Fruit fly (Drosophila melanogaster) whole organism, embryonic: ENCODE data around the gene T48.

Experiments
- Abd-B ChIP-seq: fragments of 200-800 bp; sonication (Bioruptor generic); optimal IDR thresholded peaks from 2 replicates; lab custom pipeline; 2018; ENCODE audit warnings: missing biosample characterization, mild to moderate bottlenecking, missing genetic modification characterization, moderate library complexity
- Atf-2 ChIP-seq: fragments of 200-800 bp; sonication (Bioruptor generic); optimal IDR thresholded peaks from 2 replicates; lab custom pipeline; 2016; ENCODE audit warnings: missing biosample characterization, missing genetic modification characterization
- Atf6 ChIP-seq: fragments of 200-800 bp; sonication (Bioruptor generic); IDR thresholded peaks from 2 replicates; pipeline ENCODE4 v1.3.6; 2022; ENCODE audit warnings: missing biosample characterization, missing genetic modification characterization
- CG10209 ChIP-seq: fragments of 200-800 bp; sonication (Bioruptor generic); optimal IDR thresholded peaks from 3 replicates; lab custom pipeline; 2017; ENCODE audit warnings: missing biosample characterization, mild to moderate bottlenecking, missing genetic modification characterization, missing genetic modification reagents
- CG10267 ChIP-seq: fragments of 200-800 bp; sonication (Bioruptor generic); optimal IDR thresholded peaks from 2 replicates; lab custom pipeline; 2018; ENCODE audit warnings: missing biosample characterization, mild to moderate bottlenecking, missing genetic modification characterization, moderate library complexity
- CG10274 ChIP-seq: fragments of 200-800 bp; sonication (Bioruptor generic); optimal IDR thresholded peaks from 3 replicates; lab custom pipeline; 2017; ENCODE audit warnings: missing biosample characterization, mild to moderate bottlenecking, missing genetic modification characterization
- CG12659 ChIP-seq: fragments of 200-800 bp; sonication (Bioruptor generic); optimal IDR thresholded peaks from 3 replicates; lab custom pipeline; 2017; ENCODE audit warnings: mild to moderate bottlenecking, missing biosample characterization, missing genetic modification reagents, missing genetic modification characterization
- CG14441 ChIP-seq: fragments of 200-800 bp; sonication (Bioruptor generic); IDR thresholded peaks from 2 replicates; pipeline ENCODE4 v1.3.6; 2022; ENCODE audit warnings: missing biosample characterization, missing genetic modification characterization
- CG15601 ChIP-seq: fragments of 200-800 bp; sonication (Bioruptor generic); optimal IDR thresholded peaks from 3 replicates; lab custom pipeline; 2019; ENCODE audit warnings: missing biosample characterization, mild to moderate bottlenecking, missing genetic modification characterization, moderate library complexity
- CG15696 ChIP-seq: fragments of 200-800 bp; sonication (Bioruptor generic); optimal IDR thresholded peaks from 2 replicates; lab custom pipeline; 2019; ENCODE audit warnings: missing biosample characterization, mild to moderate bottlenecking, missing genetic modification characterization, moderate library complexity
- CG16813 ChIP-seq: fragments of 200-800 bp; sonication (Bioruptor generic); IDR thresholded peaks from 3 replicates; pipeline ENCODE4 v1.3.6; 2022; ENCODE audit warnings: missing biosample characterization, missing genetic modification characterization; ENCODE audit not compliant: partially characterized antibody
- CG17912 ChIP-seq: fragments of 200-800 bp; sonication (Bioruptor generic); optimal IDR thresholded peaks from 2 replicates; lab custom pipeline; 2018; ENCODE audit warnings: missing biosample characterization, mild to moderate bottlenecking, missing genetic modification characterization
- CG18619 ChIP-seq: fragments of 200-800 bp; sonication (Bioruptor generic); optimal IDR thresholded peaks from 3 replicates; lab custom pipeline; 2017; ENCODE audit warnings: missing biosample characterization, mild to moderate bottlenecking, missing genetic modification characterization
- CG2120 ChIP-seq: fragments of 200-800 bp; sonication (Bioruptor generic); optimal IDR thresholded peaks from 3 replicates; lab custom pipeline; 2016; ENCODE audit warnings: missing biosample characterization, missing genetic modification characterization
- CG33557 ChIP-seq: fragments of 200-800 bp; sonication (Bioruptor generic); optimal IDR thresholded peaks from 2 replicates; lab custom pipeline; 2019; ENCODE audit warnings: missing biosample characterization, mild to moderate bottlenecking, missing genetic modification characterization, moderate library complexity
- CG3847 ChIP-seq: fragments of 200-800 bp; sonication (Bioruptor generic); IDR thresholded peaks from 2 replicates; pipeline ENCODE4 v1.3.6; 2022; ENCODE audit warnings: missing biosample characterization, missing genetic modification characterization
- CG4360 ChIP-seq: fragments of 200-800 bp; sonication (Bioruptor generic); IDR thresholded peaks from 2 replicates; pipeline ENCODE4 v1.3.6; 2022; ENCODE audit warnings: missing biosample characterization, missing genetic modification characterization
- CG4820 ChIP-seq: fragments of 200-800 bp; sonication (Bioruptor generic); optimal IDR thresholded peaks from 3 replicates; lab custom pipeline; 2016; ENCODE audit warnings: missing biosample characterization, missing genetic modification characterization
- CG5245 ChIP-seq: fragments of 200-800 bp; sonication (Bioruptor generic); optimal IDR thresholded peaks from 3 replicates; lab custom pipeline; 2016; ENCODE audit warnings: missing biosample characterization, missing genetic modification characterization
- CG5953 ChIP-seq: fragments of 200-800 bp; sonication (Bioruptor generic); IDR thresholded peaks from 2 replicates; pipeline ENCODE4 v1.3.6; 2022; ENCODE audit warnings: missing biosample characterization, missing genetic modification characterization
- CG6254 ChIP-seq: fragments of 200-800 bp; sonication (Bioruptor generic); optimal IDR thresholded peaks from 3 replicates; lab custom pipeline; 2017; ENCODE audit warnings: mild to moderate bottlenecking, missing biosample characterization, missing genetic modification reagents, missing genetic modification characterization
- CrebB ChIP-seq: fragments of 200-800 bp; sonication (Bioruptor generic); optimal IDR thresholded peaks from 3 replicates; lab custom pipeline; 2018; ENCODE audit warnings: missing biosample characterization, mild to moderate bottlenecking, missing genetic modification characterization
- Hmx ChIP-seq: fragments of 200-800 bp; sonication (Bioruptor generic); optimal IDR thresholded peaks from 2 replicates; lab custom pipeline; 2016; ENCODE audit warnings: missing biosample characterization, missing genetic modification characterization
- NK7.1 ChIP-seq: fragments of 200-800 bp; sonication (Bioruptor generic); optimal IDR thresholded peaks from 3 replicates; lab custom pipeline; 2016; ENCODE audit warnings: missing biosample characterization, missing genetic modification characterization
- Ravus ChIP-seq: fragments of 200-800 bp; sonication (Bioruptor generic); IDR thresholded peaks from 2 replicates; pipeline ENCODE4 v1.3.6; 2022; ENCODE audit warnings: missing biosample characterization, missing genetic modification characterization
- Tbp ChIP-seq: fragments of >200 bp; optimal IDR thresholded peaks from 2 replicates; lab custom pipeline; 2018; ENCODE audit warnings: missing biosample characterization, missing genetic modification characterization
- ap ChIP-seq: fragments of 200-800 bp; sonication (Bioruptor generic); IDR thresholded peaks from 2 replicates; pipeline ENCODE4 v1.3.6; 2022; ENCODE audit warnings: missing biosample characterization, missing genetic modification characterization
- cato ChIP-seq: fragments of 200-800 bp; sonication (Bioruptor generic); optimal IDR thresholded peaks from 2 replicates; lab custom pipeline; 2016; ENCODE audit warnings: missing biosample characterization, missing genetic modification characterization, borderline replicate concordance
- croc ChIP-seq: fragments of 200-800 bp; sonication (Bioruptor generic); conservative IDR thresholded peaks from 3 replicates; pipeline ENCODE4 v1.3.6; 2022; ENCODE audit warnings: missing biosample characterization, missing genetic modification characterization
- ewg ChIP-seq: fragments of 200-800 bp; sonication (Bioruptor generic); optimal IDR thresholded peaks from 3 replicates; lab custom pipeline; 2017; ENCODE audit warnings: mild to moderate bottlenecking, missing biosample characterization, missing genetic modification reagents, missing genetic modification characterization
- fd3F ChIP-seq: fragments of 200-800 bp; sonication (Bioruptor generic); optimal IDR thresholded peaks from 2 replicates; lab custom pipeline; 2018; ENCODE audit warnings: missing biosample characterization, mild to moderate bottlenecking, missing genetic modification characterization, moderate library complexity
- fru ChIP-seq: fragments of >200 bp; optimal IDR thresholded peaks from 2 replicates; lab custom pipeline; 2017
- hth ChIP-seq: fragments of >200 bp; optimal IDR thresholded peaks from 2 replicates; lab custom pipeline; 2017; ENCODE audit warnings: inconsistent platforms
- ken ChIP-seq: fragments of 200-800 bp; sonication (Bioruptor generic); IDR thresholded peaks from 3 replicates; pipeline ENCODE4 v1.3.6; 2022; ENCODE audit warnings: missing biosample characterization, missing genetic modification characterization
- klu ChIP-seq: fragments of 200-800 bp; sonication (Bioruptor generic); IDR thresholded peaks from 2 replicates; pipeline ENCODE4 v1.3.6; 2022; ENCODE audit warnings: missing biosample characterization, missing genetic modification characterization
- lab ChIP-seq: fragments of 200-800 bp; sonication (Bioruptor generic); optimal IDR thresholded peaks from 3 replicates; lab custom pipeline; 2017; ENCODE audit warnings: missing biosample characterization, missing genetic modification characterization, mild to moderate bottlenecking, moderate library complexity, missing genetic modification reagents
- mam ChIP-seq: fragments of 200-800 bp; sonication (Bioruptor generic); optimal IDR thresholded peaks from 3 replicates; lab custom pipeline; 2016; ENCODE audit warnings: missing biosample characterization, missing genetic modification characterization
- mirr ChIP-seq: fragments of 200-800 bp; sonication (Bioruptor generic); optimal IDR thresholded peaks from 3 replicates; lab custom pipeline; 2018; ENCODE audit warnings: missing biosample characterization, mild to moderate bottlenecking, missing genetic modification characterization
- nerfin-1 ChIP-seq: fragments of 200-800 bp; sonication (Bioruptor generic); optimal IDR thresholded peaks from 3 replicates; lab custom pipeline; 2019; ENCODE audit warnings: missing biosample characterization, mild to moderate bottlenecking, missing genetic modification characterization, moderate library complexity
- nom ChIP-seq: fragments of 200-800 bp; sonication (Bioruptor generic); optimal IDR thresholded peaks from 2 replicates; lab custom pipeline; 2017; ENCODE audit warnings: missing biosample characterization, missing genetic modification characterization, mild to moderate bottlenecking, moderate library complexity, missing genetic modification reagents
- p53 ChIP-seq: fragments of 200-800 bp; sonication (Bioruptor generic); optimal IDR thresholded peaks from 2 replicates; lab custom pipeline; 2016; ENCODE audit warnings: missing biosample characterization, missing genetic modification characterization
- rib ChIP-seq: fragments of 200-800 bp; sonication (Bioruptor generic); IDR thresholded peaks from 2 replicates; pipeline ENCODE4 v1.3.6; 2022; ENCODE audit warnings: missing biosample characterization, missing genetic modification characterization
- run ChIP-seq: fragments of 200-800 bp; sonication (Bioruptor generic); optimal IDR thresholded peaks from 3 replicates; lab custom pipeline; 2018; ENCODE audit warnings: missing biosample characterization, mild to moderate bottlenecking, missing genetic modification characterization
- sc ChIP-seq, 3 experiments: fragments of >200 bp in 2 of 3; fragments of 200-800 bp in 1 of 3; sonication (Bioruptor generic) in 1 of 3; optimal IDR thresholded peaks; 2 replicates in 2 of 3; 3 replicates in 1 of 3; lab custom pipeline; 2017; ENCODE audit warnings: mild to moderate bottlenecking in 1 of 3, missing biosample characterization in 1 of 3, missing genetic modification characterization in 1 of 3, missing genetic modification reagents in 1 of 3
- tap ChIP-seq: fragments of 200-800 bp; optimal IDR thresholded peaks from 3 replicates; lab custom pipeline; 2019; ENCODE audit warnings: missing biosample characterization, mild to moderate bottlenecking, missing genetic modification characterization, moderate library complexity
- tgo ChIP-seq: fragments of 200-800 bp; sonication (Bioruptor generic); IDR thresholded peaks from 3 replicates; pipeline ENCODE4 v1.3.6; 2022; ENCODE audit warnings: missing biosample characterization, missing genetic modification characterization
- tio ChIP-seq: fragments of 200-800 bp; sonication (Bioruptor generic); optimal IDR thresholded peaks from 2 replicates; lab custom pipeline; 2017; ENCODE audit warnings: missing biosample characterization, missing genetic modification characterization, inconsistent platforms
- tna ChIP-seq: fragments of 200-800 bp; sonication (Bioruptor generic); IDR thresholded peaks from 2 replicates; pipeline ENCODE4 v1.3.6; 2022; ENCODE audit warnings: missing biosample characterization, missing genetic modification characterization; ENCODE audit not compliant: partially characterized antibody
- vfl ChIP-seq: fragments of 200-800 bp; sonication (Bioruptor generic); optimal IDR thresholded peaks from 2 replicates; lab custom pipeline; 2016; ENCODE audit warnings: missing biosample characterization, missing genetic modification characterization
- wek ChIP-seq: fragments of 200-800 bp; sonication (Bioruptor generic); optimal IDR thresholded peaks from 3 replicates; lab custom pipeline; 2018; ENCODE audit warnings: missing biosample characterization, mild to moderate bottlenecking, missing genetic modification characterization, moderate library complexity

The T48 gene

DNA sequence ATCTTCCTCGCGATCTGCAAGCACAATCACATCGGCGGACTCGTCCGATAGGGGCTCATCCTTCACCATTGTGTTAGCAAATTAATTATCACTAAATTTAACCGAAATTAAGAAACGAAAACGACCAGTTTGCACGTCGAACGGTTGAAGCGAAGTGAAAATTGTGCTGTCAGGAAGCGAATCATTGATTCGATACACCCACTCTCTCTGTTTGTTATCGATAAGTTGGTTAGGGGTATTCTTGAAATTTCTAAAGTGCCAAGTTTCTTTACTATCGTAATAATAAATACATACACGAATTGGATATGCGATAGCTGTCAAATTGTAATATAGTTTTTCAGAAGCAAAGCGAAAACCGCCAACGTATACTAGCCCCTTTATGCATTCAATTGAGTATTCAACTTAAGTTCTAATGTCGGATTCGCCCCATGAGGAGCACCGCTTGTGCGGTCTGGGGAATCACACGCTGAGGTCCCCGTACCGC is 5.9 kb upstream of the T48 start, which contains the start of gene Rb97D (continued):
- TF ChIP-seq CG2120 (GFP tag; lab: Kevin White, UChicago), result peak; percentile 85
- TF ChIP-seq mirr (GFP tag; lab: Kevin White, UChicago), result no peak
- peak; percentile 68 for TF ChIP-seq CG18619 (GFP tag; lab: Kevin White, UChicago)
- peak; percentile 80 for TF ChIP-seq mam (GFP tag; lab: Kevin White, UChicago)
- TF ChIP-seq CG4360 (GFP tag; lab: Robert Waterston, UW), result no peak; the same call in 1 of the 2 replicates
- TF ChIP-seq CG15696, result peak; percentile 75
- TF ChIP-seq CG10267 (tag; lab: Kevin White, UChicago), result peak; percentile 65
- TF ChIP-seq Abd-B, result no peak
- TF ChIP-seq Tbp (GFP tag; lab: Kevin White, UChicago), result no peak
- TF ChIP-seq Atf-2 (GFP tag; lab: Kevin White, UChicago), result peak; percentile 32
- no peak for TF ChIP-seq hth (lab: Kevin White, UChicago)
- TF ChIP-seq CG17912, result no peak
- no peak for TF ChIP-seq cato
- TF ChIP-seq tio (GFP tag; lab: Kevin White, UChicago), result no peak
- TF ChIP-seq CG4820 (GFP tag; lab: Kevin White, UChicago), result peak; percentile 62
- peak; percentile 95 for TF ChIP-seq wek (GFP tag; lab: Kevin White, UChicago)
- TF ChIP-seq fd3F, result peak; percentile 38
- peak; percentile 74 for TF ChIP-seq CG3847 (GFP tag; lab: Robert Waterston, UW)
- TF ChIP-seq CG15601 (tag; lab: Kevin White, UChicago), result peak; percentile 73
- no peak for TF ChIP-seq tna
- TF ChIP-seq tap, result peak; percentile 14
- TF ChIP-seq CG16813, result peak; percentile 86
- TF ChIP-seq CG5953 (GFP tag; lab: Robert Waterston, UW), result peak; percentile 53; the same call in 1 of the 2 replicates
- peak; percentile 65 for TF ChIP-seq CG10209
- TF ChIP-seq Hmx (GFP tag; lab: Kevin White, UChicago), result peak; percentile 60
- TF ChIP-seq CG33557 (GFP tag; lab: Kevin White, UChicago), result peak; percentile 66
- no peak for TF ChIP-seq sc (optimal IDR thresholded peaks at IDR 0.05; lab: Kevin White, UChicago)
- peak; percentile 21 for TF ChIP-seq sc (GFP tag; optimal IDR thresholded peaks at IDR 0.05; lab: Kevin White, UChicago)
- TF ChIP-seq klu (GFP tag; lab: Robert Waterston, UW), result peak; percentile 48; the same call in 1 of the 2 replicates
- peak; percentile 69; the same call in 1 of the 3 replicates for TF ChIP-seq ken (GFP tag; lab: Robert Waterston, UW)
- TF ChIP-seq run, result no peak
- TF ChIP-seq tgo (GFP tag; lab: Robert Waterston, UW), result peak; percentile 62
- TF ChIP-seq Ravus, result no peak
- no peak for TF ChIP-seq NK7.1 (GFP tag; lab: Kevin White, UChicago)
- TF ChIP-seq vfl (GFP tag; lab: Kevin White, UChicago), result peak; percentile 42
- TF ChIP-seq lab (GFP tag; lab: Kevin White, UChicago), result peak; percentile 71
- no peak for TF ChIP-seq CG6254 (GFP tag; lab: Kevin White, UChicago)
- TF ChIP-seq ap, result no peak
- peak; percentile 19 for TF ChIP-seq p53 (GFP tag; lab: Kevin White, UChicago)
- TF ChIP-seq Atf6 (GFP tag; lab: Robert Waterston, UW), result peak; percentile 52; the same call in 1 of the 2 replicates
- TF ChIP-seq CG10274 (GFP tag; lab: Kevin White, UChicago), result no peak
- TF ChIP-seq nom, result peak; percentile 54
- peak; percentile 63 for TF ChIP-seq CG14441 (GFP tag; lab: Robert Waterston, UW)
- TF ChIP-seq CG12659, result peak; percentile 72
- TF ChIP-seq nerfin-1 (tag; lab: Kevin White, UChicago), result peak; percentile 45
- no peak for TF ChIP-seq fru (lab: Kevin White, UChicago)
- peak; percentile 28; the same call in 1 of the 3 replicates for TF ChIP-seq croc
- TF ChIP-seq rib (GFP tag; lab: Robert Waterston, UW), result no peak
- TF ChIP-seq CG5245, result peak; percentile 55
- peak; percentile 31 for TF ChIP-seq ewg (GFP tag; lab: Kevin White, UChicago)
- TF ChIP-seq CrebB, result peak; percentile 24
